Fruit fly (Drosophila melanogaster) whole organism, larva: Measurements from ENCODE around the gene CG44002.
"Not testable (repeated sequence)": the region's sequence is repeated elsewhere in the genome, so short reads cannot be mapped to it uniquely, and the experiment has no call there.

Source experiments
- noc ChIP-seq: fragments of 200-800 bp; sonication (Bioruptor generic); optimal IDR thresholded peaks from 3 replicates; lab custom pipeline; 2019; ENCODE audit warnings: missing biosample characterization, mild to moderate bottlenecking, missing genetic modification characterization, moderate library complexity

Gene CG44002

DNA sequence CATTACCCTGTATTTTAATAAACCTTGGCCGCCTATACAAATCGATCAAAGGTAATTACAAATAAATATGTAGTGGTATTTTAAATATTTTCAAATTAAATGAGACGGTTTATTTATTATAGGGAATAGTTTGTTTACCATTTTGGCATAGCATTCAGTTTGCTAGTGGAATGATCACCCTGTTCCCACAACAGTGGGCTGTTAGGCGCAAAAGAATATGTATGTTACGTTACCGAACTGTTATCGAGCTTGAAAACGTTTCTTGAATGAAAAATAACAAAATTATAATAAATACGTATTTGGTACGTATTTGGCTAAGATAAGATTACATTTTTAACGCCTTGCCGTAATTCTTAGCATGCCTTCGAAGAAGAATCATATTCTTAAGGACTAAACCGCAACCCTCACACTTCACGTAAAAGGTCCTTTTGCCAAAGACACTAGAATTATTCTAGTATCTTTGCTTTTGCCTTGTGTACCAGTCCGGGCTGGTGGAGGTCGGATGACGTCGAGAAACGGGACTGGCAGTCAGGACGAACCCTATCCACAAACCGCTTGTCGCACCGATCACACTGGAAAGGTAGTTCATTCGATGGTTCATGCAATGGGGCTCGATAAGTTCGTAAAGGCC lies at the start of gene CG44002:
TSS of gene CG44002 (minus strand) at position 144 of the 631 bp plus-strand sequence.
- no peak for TF ChIP-seq noc (tag; lab: Kevin White, UChicago)

DNA sequence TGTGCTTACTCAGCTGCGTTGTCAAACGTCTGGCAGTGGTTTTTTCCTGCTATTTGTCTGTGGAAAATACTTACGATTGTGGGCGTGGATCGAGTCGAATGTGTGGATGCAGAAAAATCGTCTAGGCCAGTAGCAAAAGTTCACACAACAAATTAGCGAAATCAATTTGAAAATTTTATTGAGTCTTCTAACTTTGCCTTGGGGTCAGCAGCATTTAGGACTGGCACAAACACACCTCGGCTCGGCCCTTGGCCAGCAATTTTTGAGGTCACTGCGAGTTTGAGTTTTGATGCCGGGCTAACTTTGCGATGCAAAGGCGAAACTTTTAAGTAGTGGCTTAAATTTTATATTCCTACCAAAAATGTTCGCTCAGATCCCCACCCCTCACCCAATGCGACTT lies 29.5 kb upstream of the CG44002 start, which contains the start of gene CG34393:
TSS of gene CG34393 (minus strand) at position 101 of the 400 bp plus-strand sequence.
- TF ChIP-seq noc (tag; lab: Kevin White, UChicago), result no peak

DNA sequence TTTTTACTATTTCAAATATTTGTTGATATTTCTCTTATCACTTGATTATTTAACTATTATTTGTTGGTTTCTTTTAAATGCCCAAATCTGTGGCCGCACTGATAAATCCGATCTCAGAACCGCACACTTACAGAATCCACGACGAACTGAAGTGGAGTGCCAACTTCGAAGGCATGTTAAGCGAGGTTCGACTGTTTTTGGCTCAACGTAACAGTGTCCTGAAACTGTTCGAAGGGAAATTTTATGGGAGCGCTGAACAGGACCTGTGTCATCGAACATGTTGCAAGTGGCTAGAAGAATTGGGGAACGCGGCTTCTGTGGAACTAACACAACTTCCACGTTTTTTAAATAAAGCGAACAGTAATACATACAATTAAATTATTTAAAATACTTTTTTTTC lies 28.7 kb upstream of the CG44002 start:
- TF ChIP-seq noc (tag; lab: Kevin White, UChicago), result no peak

DNA sequence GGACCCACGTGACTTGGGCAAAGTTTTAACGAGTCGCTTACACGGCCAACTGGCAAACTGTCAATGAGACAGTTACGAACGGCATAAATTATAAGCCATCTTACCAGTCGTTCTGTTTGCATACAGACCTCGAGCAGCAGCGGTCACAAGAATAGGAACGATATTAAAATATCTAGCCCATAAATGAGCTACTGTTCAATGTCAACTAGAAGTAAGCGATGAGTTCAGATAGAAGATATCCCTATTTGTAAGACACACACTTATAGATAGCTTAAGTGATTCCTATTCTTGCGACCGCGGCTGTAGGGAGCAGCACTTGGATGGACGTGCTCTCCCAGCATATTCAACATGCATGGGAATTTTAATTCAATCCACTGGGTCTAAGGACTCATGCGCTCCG lies 18.0 kb upstream of the CG44002 start:
- TF ChIP-seq noc (tag; lab: Kevin White, UChicago), result no peak

DNA sequence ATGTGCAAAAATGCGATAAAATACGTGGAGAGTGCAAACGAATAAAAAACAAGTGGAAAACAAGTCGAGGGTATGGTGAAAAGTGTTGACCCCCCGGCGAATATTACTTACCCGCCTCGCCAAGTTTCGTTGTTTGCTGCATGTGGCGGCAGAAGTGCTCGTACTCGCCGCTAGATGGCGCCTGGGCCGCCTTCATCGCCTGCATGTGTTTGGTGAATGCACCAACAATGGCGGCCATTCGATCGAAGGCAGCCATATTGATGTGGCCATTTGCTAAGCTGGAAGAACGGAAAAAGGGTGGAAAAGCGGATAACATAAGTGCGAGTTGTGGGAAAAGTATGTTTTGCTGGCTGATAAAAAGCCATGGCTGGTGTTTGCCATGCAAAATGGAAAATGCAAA lies 12.3 kb upstream of the CG44002 start:
- no peak for TF ChIP-seq noc (tag; lab: Kevin White, UChicago)

DNA sequence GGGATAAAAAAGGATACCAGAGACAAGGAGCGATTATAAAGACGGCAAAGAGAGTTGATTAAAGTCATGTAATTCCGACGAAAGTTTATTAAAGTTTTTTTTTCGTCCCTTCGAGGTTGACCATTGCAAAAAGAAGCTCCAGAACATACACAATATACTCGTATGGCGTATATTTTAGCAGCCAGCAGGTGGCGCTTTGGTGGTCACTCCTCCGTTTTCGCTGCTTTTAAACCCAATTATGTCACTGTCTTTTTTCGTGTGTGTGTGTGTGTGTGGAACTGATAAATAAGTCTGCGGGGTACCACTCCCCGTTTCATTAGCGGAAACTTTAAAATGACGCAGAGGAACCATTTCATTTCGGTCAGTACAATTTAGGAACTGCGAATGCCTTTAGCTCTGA lies 8.8 kb upstream of the CG44002 start:
- no peak for TF ChIP-seq noc (tag; lab: Kevin White, UChicago)

DNA sequence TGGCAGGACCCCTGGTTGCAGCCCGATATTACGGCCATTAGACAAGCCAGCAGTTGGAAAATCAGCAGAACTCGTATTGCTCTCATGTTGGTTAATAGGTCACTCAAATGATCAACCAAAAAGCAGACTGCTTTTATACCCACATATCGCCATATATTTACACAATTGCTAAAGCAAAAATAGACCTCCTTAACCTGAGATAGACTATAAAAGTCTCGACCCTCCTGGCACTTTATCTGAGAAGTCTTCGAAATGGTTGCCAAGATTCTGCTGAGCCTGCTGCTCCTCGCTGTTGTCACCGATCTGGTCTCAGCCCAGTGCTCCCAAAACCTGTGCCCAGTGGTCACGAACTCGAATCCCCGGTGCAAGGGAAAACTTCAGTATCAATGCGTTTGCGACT lies 2.8 kb upstream of the CG44002 start, which contains the start of the genes CG31698 and CG15404:
TSS of gene CG31698 (minus strand) at position 101 of the 400 bp plus-strand sequence.
TSS of gene CG15404 (plus strand) at position 233 of the 400 bp plus-strand sequence.
- no peak for TF ChIP-seq noc (tag; lab: Kevin White, UChicago)

DNA sequence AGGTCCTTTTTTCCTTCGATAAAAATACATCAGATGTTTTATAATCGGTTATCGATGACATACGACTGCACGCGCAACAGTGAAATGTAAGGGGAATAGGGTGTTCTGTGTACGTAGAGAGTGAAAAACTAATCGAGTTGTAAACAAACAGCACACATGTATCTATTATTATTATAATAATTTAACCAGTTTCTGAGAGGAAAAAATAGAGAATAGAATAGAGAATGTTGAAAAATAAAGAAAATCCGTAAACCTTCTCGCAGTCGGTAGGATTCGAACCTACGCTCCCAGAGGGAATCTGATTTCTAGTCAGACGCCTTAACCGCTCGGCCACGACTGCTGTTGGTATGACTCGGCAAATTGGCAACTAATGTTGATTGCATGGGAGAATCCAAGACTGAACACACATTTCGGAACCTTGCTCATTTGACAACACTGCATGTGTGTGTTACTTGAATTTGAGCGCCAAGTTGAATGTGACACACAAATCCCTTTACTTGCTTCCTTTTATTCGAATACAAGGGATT lies 1.9 kb upstream of the CG44002 start:
- no peak for TF ChIP-seq noc (tag; lab: Kevin White, UChicago)

DNA sequence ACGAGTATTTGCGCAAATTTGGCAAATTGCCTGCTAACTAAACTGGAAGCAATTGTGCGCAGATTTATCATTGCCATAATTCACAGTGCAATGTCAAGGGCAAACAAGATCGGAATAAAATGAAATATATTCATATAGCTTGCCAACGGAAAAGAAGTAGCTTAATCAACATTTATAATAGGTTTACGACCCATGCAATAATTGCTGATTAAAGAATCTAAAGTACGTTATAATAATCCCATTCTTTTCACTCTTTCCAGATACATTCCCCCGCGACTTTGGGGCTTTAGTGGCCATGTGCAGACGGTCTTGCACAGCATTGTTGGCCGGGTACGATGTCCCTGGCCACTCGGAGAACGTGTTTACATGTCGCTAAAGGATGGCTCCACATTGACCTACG lies 4.2 kb downstream of the CG44002 start:
- no peak for TF ChIP-seq noc (tag; lab: Kevin White, UChicago)

DNA sequence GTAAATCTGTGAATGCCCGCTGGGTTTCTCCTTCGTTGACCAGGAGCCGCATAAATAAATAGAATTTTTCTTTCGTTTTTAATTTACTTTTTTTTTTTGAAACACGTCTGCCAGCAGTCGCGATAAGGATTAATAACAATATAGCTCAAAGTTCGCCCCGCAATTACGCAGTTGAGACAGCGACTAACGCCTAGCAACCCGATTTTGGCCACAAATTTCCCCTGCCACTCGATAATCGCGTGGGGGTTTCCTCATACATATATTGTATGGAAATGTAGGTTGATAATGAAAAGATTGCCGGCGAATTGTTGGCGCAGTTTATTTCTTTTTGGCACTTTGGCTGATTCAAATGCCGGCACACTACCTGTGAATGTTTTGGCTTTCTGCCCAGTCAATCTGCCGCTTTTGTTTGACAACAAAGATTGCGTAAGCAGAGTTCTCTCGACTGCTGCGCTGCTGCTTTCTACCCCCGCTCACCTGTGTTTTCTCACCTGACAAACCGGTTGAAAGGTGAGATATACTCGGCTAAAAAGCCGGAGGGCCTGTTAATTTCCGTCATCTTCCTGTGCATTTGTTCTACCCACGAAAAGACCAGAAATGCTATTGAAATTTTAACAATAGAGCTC lies 5.8 kb downstream of the CG44002 start:
- no peak for TF ChIP-seq noc (tag; lab: Kevin White, UChicago)

DNA sequence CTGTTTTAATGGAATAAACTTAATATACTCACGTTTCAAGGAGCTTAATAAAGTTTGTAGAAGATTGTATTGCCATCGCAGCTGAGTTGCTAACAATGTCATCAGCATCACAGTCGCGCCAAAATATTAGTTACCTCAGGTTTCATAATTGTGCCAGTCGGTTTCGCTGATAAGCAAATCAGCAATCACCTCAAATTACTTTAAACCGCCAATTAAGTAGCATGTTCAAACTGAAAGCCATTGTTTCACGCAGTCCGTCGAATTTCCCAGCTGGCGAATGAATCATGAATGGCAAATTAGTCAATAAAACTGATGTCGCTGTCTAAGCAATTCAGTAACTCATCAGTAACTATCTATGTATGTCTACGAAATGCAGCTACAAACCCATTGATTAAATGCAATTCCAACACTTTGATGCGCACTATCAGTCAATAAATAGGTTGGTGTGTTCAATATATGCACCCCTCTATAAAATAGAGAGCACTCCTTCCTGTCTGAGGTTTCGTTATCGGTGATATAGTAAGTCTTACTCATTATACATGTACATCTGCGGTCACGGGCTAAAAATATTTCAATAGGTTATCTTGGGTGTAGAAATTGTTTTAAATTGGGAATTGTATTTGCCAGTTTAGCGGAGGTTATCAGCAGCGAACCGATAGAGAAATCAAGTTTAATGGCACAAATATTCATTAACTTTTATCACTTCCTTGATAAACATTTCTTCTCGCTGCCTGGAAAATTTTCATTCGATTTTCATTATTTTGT lies 6.5 kb downstream of the CG44002 start:
- TF ChIP-seq noc (tag; lab: Kevin White, UChicago), result no peak

DNA sequence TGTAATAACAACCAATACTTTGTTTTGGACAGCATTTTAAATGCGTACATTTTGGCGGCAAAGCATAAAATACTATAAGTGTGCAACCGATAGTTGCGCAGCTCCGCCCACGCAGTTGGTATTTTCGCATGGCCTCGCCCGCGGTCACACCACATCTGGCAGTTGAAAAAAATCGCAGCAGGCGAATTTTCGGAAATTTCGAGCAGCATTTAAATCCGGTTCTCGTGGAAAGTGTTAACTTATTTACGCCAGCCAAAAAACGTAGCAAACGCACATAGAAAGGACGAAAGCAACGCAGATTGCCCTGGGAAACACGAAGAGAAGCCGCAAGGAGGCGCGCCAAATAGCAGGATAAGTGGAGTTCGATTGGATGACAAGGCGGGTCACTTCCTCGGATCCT lies 7.4 kb downstream of the CG44002 start, which contains the start of gene Hydr2:
TSS of gene Hydr2 (plus strand) at position 156 of the 400 bp plus-strand sequence.
- TF ChIP-seq noc (tag; lab: Kevin White, UChicago), result not testable (repeated sequence)

DNA sequence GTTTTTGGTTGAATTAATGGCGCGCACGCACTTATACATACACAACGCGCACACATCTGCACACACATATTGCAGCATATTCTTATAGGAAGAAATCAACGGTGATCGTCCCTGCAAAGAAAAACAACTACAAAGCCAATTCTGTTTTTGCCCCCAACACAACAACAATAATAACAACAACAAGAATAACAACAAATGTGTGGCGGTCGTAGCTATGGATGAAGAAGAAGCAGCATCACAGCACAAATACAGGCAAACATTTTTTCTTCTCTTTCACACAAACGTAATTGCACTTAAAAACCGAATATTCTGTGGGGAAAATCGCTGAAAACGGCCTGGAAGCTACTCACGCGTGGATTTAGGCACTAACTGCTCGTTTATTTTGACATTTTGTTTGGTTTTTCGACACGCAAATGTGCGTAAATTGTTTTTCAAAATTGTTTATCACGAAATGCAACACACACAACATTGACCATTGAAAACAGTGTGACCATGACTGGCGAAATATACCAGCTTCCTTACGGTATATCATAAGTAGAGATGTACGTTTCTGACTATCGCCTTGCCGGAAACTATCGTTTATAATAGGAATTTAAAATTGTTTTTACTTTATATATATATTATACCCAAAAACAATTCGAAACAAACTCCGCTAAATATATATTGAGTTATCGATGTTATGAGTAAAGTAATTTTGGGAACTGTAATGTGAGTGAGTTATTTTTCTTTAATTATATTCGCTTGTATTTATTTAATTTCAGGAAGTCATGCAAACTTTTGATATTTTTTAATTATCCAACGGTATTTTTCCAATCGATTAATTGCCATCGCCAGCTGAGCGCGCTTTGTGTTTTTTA lies 11.5 kb downstream of the CG44002 start, which contains the start of the genes Mad and gkt:
TSS of gene Mad (minus strand) at position 500 of the 857 bp plus-strand sequence.
TSS of gene gkt (plus strand) at position 807 of the 857 bp plus-strand sequence.
- no peak for TF ChIP-seq noc (tag; lab: Kevin White, UChicago)

DNA sequence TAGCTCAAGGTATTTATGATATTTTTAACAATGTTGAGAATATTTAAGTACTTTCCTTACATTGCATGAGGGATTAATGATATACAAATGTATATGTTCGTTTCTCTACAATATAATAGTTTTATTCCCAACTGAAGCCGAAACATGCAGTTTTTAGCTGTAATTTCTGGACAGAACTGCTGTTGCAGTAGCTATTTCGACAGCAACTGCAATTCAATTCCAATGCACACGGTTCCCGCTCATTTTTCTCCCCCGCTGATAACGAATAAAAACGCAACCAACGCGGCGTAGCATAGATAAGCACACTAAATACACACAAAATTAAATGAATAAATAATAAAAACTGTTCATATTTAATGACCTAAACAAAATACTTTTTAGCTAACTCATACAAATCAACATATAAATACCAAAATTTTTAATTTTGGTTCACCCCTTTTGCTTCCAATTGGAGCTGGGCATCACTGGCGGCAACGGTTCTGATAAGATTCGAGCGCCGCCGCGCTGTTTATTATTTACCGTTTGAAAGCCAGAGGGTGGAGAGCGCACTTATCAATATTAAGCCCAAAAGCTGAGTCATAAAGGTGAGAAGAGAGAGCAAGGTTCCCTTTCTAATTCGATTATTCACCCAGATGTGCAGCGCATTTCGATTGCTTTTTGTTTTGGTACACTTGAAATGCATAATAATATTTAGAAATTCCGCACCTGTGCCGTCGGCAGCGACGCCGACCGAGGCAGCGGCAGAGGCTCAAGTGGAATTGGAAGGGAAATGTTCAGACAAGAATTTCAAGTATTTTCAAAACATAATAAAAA lies 12.4 kb downstream of the CG44002 start:
- TF ChIP-seq noc (tag; lab: Kevin White, UChicago), result no peak
